Worm (Caenorhabditis elegans): ENCODE results near the gene prx-10.

prx-10 gene

ce11 chrIII:5236104-5236503 lies at the start of gene prx-10:
TSS of gene prx-10 (plus strand) at chrIII:5236404.
- TF ChIP-seq klf-2 (GFP tag; conservative IDR thresholded peaks at IDR 0.05) (no peak), med-1 (GFP tag; optimal IDR thresholded peaks at IDR 0.05; ENCODE audit: insufficient read depth) (no peak), ztf-29 (GFP tag; IDR thresholded peaks at IDR 0.05) (no peak), ref-1 (GFP tag; conservative IDR thresholded peaks at IDR 0.05) (no peak), cog-1 (tag; optimal IDR thresholded peaks at IDR 0.05) (no peak), tab-1 (GFP tag; IDR thresholded peaks at IDR 0.05) (no peak), ztf-23 (GFP tag; IDR thresholded peaks at IDR 0.05) (no peak), flt-1 (GFP tag; IDR thresholded peaks at IDR 0.05) (no peak), T22C8.4 (GFP tag; IDR thresholded peaks at IDR 0.05) (no peak)

- TF ChIP-seq ztf-23 (GFP tag; IDR thresholded peaks at IDR 0.05) (no peak), T22C8.4 (GFP tag; IDR thresholded peaks at IDR 0.05) (no peak), flt-1 (GFP tag; IDR thresholded peaks at IDR 0.05) (no peak), med-1 (GFP tag; optimal IDR thresholded peaks at IDR 0.05; ENCODE audit: insufficient read depth) (no peak), klf-2 (GFP tag; conservative IDR thresholded peaks at IDR 0.05) (no peak), ztf-29 (GFP tag; IDR thresholded peaks at IDR 0.05) (no peak), ref-1 (GFP tag; conservative IDR thresholded peaks at IDR 0.05) (no peak), tab-1 (GFP tag; IDR thresholded peaks at IDR 0.05) (no peak), cog-1 (tag; optimal IDR thresholded peaks at IDR 0.05) (no peak)
These were observed 47.8 kb upstream of the prx-10 start, which contains the start of gene K10D2.8 for ce11 chrIII:5188426-5188825. TSS of gene K10D2.8 (plus strand) at chrIII:5188726.

ce11 chrIII:5190179-5190578 lies 46.0 kb upstream of the prx-10 start:
- peak; percentile 37; the same call in 1 of the 2 replicates for TF ChIP-seq flt-1 (GFP tag; IDR thresholded peaks at IDR 0.05)
- no peak for TF ChIP-seq T22C8.4 (GFP tag; IDR thresholded peaks at IDR 0.05)
- TF ChIP-seq cog-1 (tag; optimal IDR thresholded peaks at IDR 0.05) = no peak
- TF ChIP-seq tab-1 (GFP tag; IDR thresholded peaks at IDR 0.05) = no peak
- TF ChIP-seq klf-2 (GFP tag; conservative IDR thresholded peaks at IDR 0.05) = no peak
- no peak for TF ChIP-seq ztf-29 (GFP tag; IDR thresholded peaks at IDR 0.05)
- no peak for TF ChIP-seq ztf-23 (GFP tag; IDR thresholded peaks at IDR 0.05)

ce11 chrIII:5190671-5191174 lies 45.5 kb upstream of the prx-10 start, which contains the start of gene hira-1:
TSS of gene hira-1 (plus strand) at chrIII:5191124.
- TF ChIP-seq flt-1 (GFP tag; IDR thresholded peaks at IDR 0.05) (no peak), med-1 (GFP tag; optimal IDR thresholded peaks at IDR 0.05; ENCODE audit: insufficient read depth) (no peak), ref-1 (GFP tag; conservative IDR thresholded peaks at IDR 0.05) (no peak), T22C8.4 (GFP tag; IDR thresholded peaks at IDR 0.05) (no peak), tab-1 (GFP tag; IDR thresholded peaks at IDR 0.05) (no peak), ztf-29 (GFP tag; IDR thresholded peaks at IDR 0.05) (no peak), cog-1 (tag; optimal IDR thresholded peaks at IDR 0.05) (no peak), klf-2 (GFP tag; conservative IDR thresholded peaks at IDR 0.05) (no peak), ztf-23 (GFP tag; IDR thresholded peaks at IDR 0.05) (no peak)

- no peak for TF ChIP-seq ztf-29 (GFP tag; IDR thresholded peaks at IDR 0.05)
- TF ChIP-seq ztf-23 (GFP tag; IDR thresholded peaks at IDR 0.05) = no peak
- no peak for TF ChIP-seq tab-1 (GFP tag; IDR thresholded peaks at IDR 0.05)
- no peak for TF ChIP-seq cog-1 (tag; optimal IDR thresholded peaks at IDR 0.05)
- TF ChIP-seq med-1 (GFP tag; optimal IDR thresholded peaks at IDR 0.05; ENCODE audit: insufficient read depth) = no peak
- TF ChIP-seq ref-1 (GFP tag; conservative IDR thresholded peaks at IDR 0.05) = no peak
- no peak for TF ChIP-seq flt-1 (GFP tag; IDR thresholded peaks at IDR 0.05)
- TF ChIP-seq klf-2 (GFP tag; conservative IDR thresholded peaks at IDR 0.05) = no peak
- TF ChIP-seq T22C8.4 (GFP tag; IDR thresholded peaks at IDR 0.05) = no peak
These were observed 42.9 kb upstream of the prx-10 start for ce11 chrIII:5193266-5193665.

- 0 out of 2 replicates have a peak, but pooled peaks have one; percentile 23 for TF ChIP-seq T22C8.4 (GFP tag; IDR thresholded peaks at IDR 0.05)
- no peak for TF ChIP-seq cog-1 (tag; optimal IDR thresholded peaks at IDR 0.05)
These were observed 40.5 kb upstream of the prx-10 start, which contains the start of gene moc-6 for ce11 chrIII:5195690-5196089. TSS of gene moc-6 (plus strand) at chrIII:5195990.

ce11 chrIII:5196298-5197045 lies 39.7 kb upstream of the prx-10 start:
- TF ChIP-seq T22C8.4 (GFP tag; IDR thresholded peaks at IDR 0.05) = no peak
- no peak for TF ChIP-seq ref-1 (GFP tag; conservative IDR thresholded peaks at IDR 0.05)
- no peak for TF ChIP-seq tab-1 (GFP tag; IDR thresholded peaks at IDR 0.05)
- TF ChIP-seq klf-2 (GFP tag; conservative IDR thresholded peaks at IDR 0.05) = no peak
- no peak for TF ChIP-seq med-1 (GFP tag; optimal IDR thresholded peaks at IDR 0.05; ENCODE audit: insufficient read depth)
- no peak for TF ChIP-seq ztf-23 (GFP tag; IDR thresholded peaks at IDR 0.05)
- TF ChIP-seq ztf-29 (GFP tag; IDR thresholded peaks at IDR 0.05) = no peak
- TF ChIP-seq flt-1 (GFP tag; IDR thresholded peaks at IDR 0.05) = no peak
- no peak for TF ChIP-seq cog-1 (tag; optimal IDR thresholded peaks at IDR 0.05)

- no peak for TF ChIP-seq cog-1 (tag; optimal IDR thresholded peaks at IDR 0.05)
- no peak for TF ChIP-seq ztf-29 (GFP tag; IDR thresholded peaks at IDR 0.05)
- TF ChIP-seq flt-1 (GFP tag; IDR thresholded peaks at IDR 0.05) = no peak
- no peak for TF ChIP-seq klf-2 (GFP tag; conservative IDR thresholded peaks at IDR 0.05)
- TF ChIP-seq ref-1 (GFP tag; conservative IDR thresholded peaks at IDR 0.05) = no peak
- TF ChIP-seq T22C8.4 (GFP tag; IDR thresholded peaks at IDR 0.05) = no peak
- TF ChIP-seq tab-1 (GFP tag; IDR thresholded peaks at IDR 0.05) = no peak
- TF ChIP-seq ztf-23 (GFP tag; IDR thresholded peaks at IDR 0.05) = no peak
- TF ChIP-seq med-1 (GFP tag; optimal IDR thresholded peaks at IDR 0.05; ENCODE audit: insufficient read depth) = no peak
These were observed 36.6 kb upstream of the prx-10 start, which contains the start of gene emb-8 for ce11 chrIII:5199577-5199976. TSS of gene emb-8 (minus strand) at chrIII:5199677.

- TF ChIP-seq cog-1 (tag; optimal IDR thresholded peaks at IDR 0.05) (no peak), med-1 (GFP tag; optimal IDR thresholded peaks at IDR 0.05; ENCODE audit: insufficient read depth) (no peak), ref-1 (GFP tag; conservative IDR thresholded peaks at IDR 0.05) (no peak), ztf-23 (GFP tag; IDR thresholded peaks at IDR 0.05) (no peak), T22C8.4 (GFP tag; IDR thresholded peaks at IDR 0.05) (no peak), flt-1 (GFP tag; IDR thresholded peaks at IDR 0.05) (no peak), ztf-29 (GFP tag; IDR thresholded peaks at IDR 0.05) (no peak), klf-2 (GFP tag; conservative IDR thresholded peaks at IDR 0.05) (no peak), tab-1 (GFP tag; IDR thresholded peaks at IDR 0.05) (no peak)
These were observed 35.9 kb upstream of the prx-10 start for ce11 chrIII:5200349-5200748.

All from whole organism, midembryonic.